Fruit fly (Drosophila melanogaster) whole organism: ENCODE data around the gene CG6678.

Experiments used
- CG8478 ChIP-seq: fragments of >200 bp; optimal IDR thresholded peaks from 2 replicates; lab custom pipeline; 2018; ENCODE audit warnings: inconsistent platforms
- Dll ChIP-seq: fragments of >200 bp; optimal IDR thresholded peaks from 2 replicates; lab custom pipeline; 2017
- EcR ChIP-seq, 2 experiments: fragments of >200 bp; optimal IDR thresholded peaks; 2 replicates each; lab custom pipeline; 2017; ENCODE audit warnings: missing biosample characterization in 2 of 2, missing genetic modification characterization in 2 of 2, missing genetic modification reagents in 2 of 2
- pan ChIP-seq: fragments of >200 bp; optimal IDR thresholded peaks from 2 replicates; lab custom pipeline; 2017
- psq ChIP-seq: fragments of >200 bp; optimal IDR thresholded peaks from 2 replicates; lab custom pipeline; 2017
- usp ChIP-seq: fragments of >200 bp; optimal IDR thresholded peaks from 2 replicates; lab custom pipeline; 2017; ENCODE audit warnings: missing biosample characterization, missing genetic modification characterization, mixed read lengths

DNA sequence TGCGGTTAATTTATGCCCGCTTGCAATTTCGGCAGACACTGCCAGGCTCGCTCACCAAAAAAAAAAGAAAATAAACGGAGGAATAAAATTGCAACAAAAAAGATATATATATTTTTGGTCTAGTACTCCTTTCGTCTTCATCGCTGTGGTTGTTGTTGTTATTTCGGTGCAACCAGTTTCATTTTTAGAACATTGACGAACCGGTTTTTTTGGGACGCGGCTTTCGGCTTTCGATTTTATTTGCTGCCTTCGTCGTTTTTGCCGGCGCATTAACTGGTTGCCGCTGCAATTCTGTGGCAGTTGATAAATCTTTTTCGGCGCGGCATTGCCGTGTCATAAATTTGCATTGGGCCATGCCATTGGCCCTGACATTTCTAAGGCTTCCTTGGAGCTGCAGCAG lies 52.3 kb downstream of the CG6678 start:
- TF ChIP-seq CG8478 (lab: Kevin White, UChicago) (no peak), pan (lab: Kevin White, UChicago) (no peak), Dll (lab: Kevin White, UChicago) (no peak), psq (lab: Kevin White, UChicago) (no peak), usp (GFP tag; lab: Kevin White, UChicago) (no peak), EcR (GFP tag; optimal IDR thresholded peaks at IDR 0.05; lab: Kevin White, UChicago) (no peak)
